Fruit fly (Drosophila melanogaster) whole organism, embryonic: ENCODE data around the gene CG34180.

Source experiments
- Aef1 ChIP-seq: fragments of 200-800 bp; sonication (Bioruptor generic); IDR thresholded peaks from 3 replicates; pipeline ENCODE4 v1.3.6; 2022; ENCODE audit warnings: missing biosample characterization, missing genetic modification characterization
- B-H1 ChIP-seq: fragments of 200-800 bp; sonication (Bioruptor generic); IDR thresholded peaks from 3 replicates; pipeline ENCODE4 v1.3.6; 2022; ENCODE audit warnings: missing biosample characterization, missing genetic modification characterization
- CG10147 ChIP-seq: fragments of 200-800 bp; sonication (Bioruptor generic); optimal IDR thresholded peaks from 2 replicates; lab custom pipeline; 2019; ENCODE audit warnings: missing biosample characterization, mild to moderate bottlenecking, missing genetic modification characterization, moderate library complexity
- CG11456 ChIP-seq: fragments of 200-800 bp; sonication (Bioruptor generic); IDR thresholded peaks from 3 replicates; pipeline ENCODE4 v1.3.6; 2022; ENCODE audit warnings: missing biosample characterization, missing genetic modification characterization
- CG12071 ChIP-seq: fragments of 200-800 bp; sonication (Bioruptor generic); optimal IDR thresholded peaks from 3 replicates; lab custom pipeline; 2018; ENCODE audit warnings: missing biosample characterization, mild to moderate bottlenecking, missing genetic modification characterization
- CG12391 ChIP-seq: fragments of 200-800 bp; sonication (Bioruptor generic); optimal IDR thresholded peaks from 3 replicates; lab custom pipeline; 2018; ENCODE audit warnings: missing biosample characterization, mild to moderate bottlenecking, missing genetic modification characterization, moderate library complexity
- CG12942 ChIP-seq: fragments of 200-800 bp; sonication (Bioruptor generic); optimal IDR thresholded peaks from 3 replicates; lab custom pipeline; 2016; ENCODE audit warnings: missing biosample characterization, missing genetic modification characterization
- CG17385 ChIP-seq: fragments of 200-800 bp; sonication (Bioruptor generic); optimal IDR thresholded peaks from 3 replicates; lab custom pipeline; 2018; ENCODE audit warnings: missing biosample characterization, mild to moderate bottlenecking, missing genetic modification characterization
- CG18476 ChIP-seq: fragments of 200-800 bp; sonication (Bioruptor generic); optimal IDR thresholded peaks from 2 replicates; lab custom pipeline; 2016; ENCODE audit warnings: missing biosample characterization, mild to moderate bottlenecking, missing genetic modification characterization
- CG2712 ChIP-seq: fragments of 200-800 bp; optimal IDR thresholded peaks from 3 replicates; lab custom pipeline; 2019; ENCODE audit warnings: missing biosample characterization, mild to moderate bottlenecking, missing genetic modification characterization, moderate library complexity
- CG2875 ChIP-seq: fragments of 200-800 bp; sonication (Bioruptor generic); optimal IDR thresholded peaks from 2 replicates; lab custom pipeline; 2017; ENCODE audit warnings: missing biosample characterization, mild to moderate bottlenecking, missing genetic modification characterization, missing genetic modification reagents
- CG31224 ChIP-seq: fragments of 200-800 bp; sonication (Bioruptor generic); IDR thresholded peaks from 2 replicates; pipeline ENCODE4 v1.3.6; 2022; ENCODE audit warnings: missing biosample characterization, missing genetic modification characterization
- CG32532 ChIP-seq: fragments of 200-800 bp; sonication (Bioruptor generic); IDR thresholded peaks from 2 replicates; pipeline ENCODE4 v1.3.6; 2022; ENCODE audit warnings: missing biosample characterization, missing genetic modification characterization
- CG3407 ChIP-seq: fragments of 200-800 bp; sonication (Bioruptor generic); optimal IDR thresholded peaks from 2 replicates; lab custom pipeline; 2018; ENCODE audit warnings: missing biosample characterization, mild to moderate bottlenecking, missing genetic modification characterization
- CG7556 ChIP-seq: fragments of 200-800 bp; sonication (Bioruptor generic); optimal IDR thresholded peaks from 2 replicates; lab custom pipeline; 2017; ENCODE audit warnings: missing biosample characterization, mild to moderate bottlenecking, missing genetic modification characterization
- CG8290 ChIP-seq, 3 experiments: fragments of 200-800 bp; sonication (Bioruptor generic); optimal IDR thresholded peaks; 2 replicates each; lab custom pipeline; 2016 to 2019; ENCODE audit warnings: missing biosample characterization in 3 of 3, missing genetic modification characterization in 3 of 3, mild to moderate bottlenecking in 2 of 3, moderate library complexity in 1 of 3
- CG9437 ChIP-seq: fragments of 200-800 bp; sonication (Bioruptor generic); optimal IDR thresholded peaks from 2 replicates; lab custom pipeline; 2018; ENCODE audit warnings: missing biosample characterization, mild to moderate bottlenecking, missing genetic modification characterization
- CG9797 ChIP-seq: fragments of 200-800 bp; sonication (Bioruptor generic); optimal IDR thresholded peaks from 3 replicates; lab custom pipeline; 2018; ENCODE audit warnings: missing biosample characterization, mild to moderate bottlenecking, missing genetic modification characterization
- Drgx ChIP-seq: fragments of 200-800 bp; sonication (Bioruptor generic); IDR thresholded peaks from 2 replicates; pipeline ENCODE4 v1.3.6; 2022; ENCODE audit warnings: missing biosample characterization, missing genetic modification characterization
- Elba2 ChIP-seq: fragments of 200-800 bp; sonication (Bioruptor generic); optimal IDR thresholded peaks from 3 replicates; lab custom pipeline; 2016; ENCODE audit warnings: missing biosample characterization, missing genetic modification characterization
- Fer2 ChIP-seq: fragments of 200-800 bp; sonication (Bioruptor generic); optimal IDR thresholded peaks from 2 replicates; lab custom pipeline; 2018; ENCODE audit warnings: missing biosample characterization, mild to moderate bottlenecking, missing genetic modification characterization, moderate library complexity
- Hr3 ChIP-seq: fragments of 200-800 bp; sonication (Bioruptor generic); optimal IDR thresholded peaks from 3 replicates; lab custom pipeline; 2016; ENCODE audit warnings: missing biosample characterization, missing genetic modification characterization
- Lhr ChIP-seq: fragments of 200-800 bp; sonication (Bioruptor generic); optimal IDR thresholded peaks from 3 replicates; lab custom pipeline; 2017; ENCODE audit warnings: mild to moderate bottlenecking, missing biosample characterization, missing genetic modification reagents, missing genetic modification characterization
- Lpt ChIP-seq: fragments of >200 bp; optimal IDR thresholded peaks from 2 replicates; lab custom pipeline; 2018; ENCODE audit warnings: missing biosample characterization, missing genetic modification characterization
- Oli ChIP-seq: fragments of 200-800 bp; sonication (Bioruptor generic); optimal IDR thresholded peaks from 2 replicates; lab custom pipeline; 2018; ENCODE audit warnings: missing biosample characterization, mild to moderate bottlenecking, missing genetic modification characterization, moderate library complexity
- Opbp ChIP-seq: fragments of 200-800 bp; sonication (Bioruptor generic); IDR thresholded peaks from 3 replicates; pipeline ENCODE4 v1.3.6; 2022; ENCODE audit warnings: missing biosample characterization, missing genetic modification characterization; ENCODE audit not compliant: partially characterized antibody
- PHDP ChIP-seq: fragments of 200-800 bp; sonication (Bioruptor generic); optimal IDR thresholded peaks from 3 replicates; lab custom pipeline; 2018; ENCODE audit warnings: missing biosample characterization, mild to moderate bottlenecking, missing genetic modification characterization, moderate library complexity
- TFAM ChIP-seq: fragments of 200-800 bp; sonication (Bioruptor generic); optimal IDR thresholded peaks from 2 replicates; lab custom pipeline; 2017; ENCODE audit warnings: missing biosample characterization, missing genetic modification characterization, inconsistent platforms
- abd-A ChIP-seq: fragments of 200-800 bp; sonication (Bioruptor generic); optimal IDR thresholded peaks from 3 replicates; lab custom pipeline; 2019; ENCODE audit warnings: missing biosample characterization, mild to moderate bottlenecking, missing genetic modification characterization, moderate library complexity
- ac ChIP-seq: fragments of 200-800 bp; sonication (Bioruptor generic); optimal IDR thresholded peaks from 3 replicates; lab custom pipeline; 2017; ENCODE audit warnings: missing biosample characterization, mild to moderate bottlenecking, missing genetic modification characterization
- ara ChIP-seq: fragments of 200-800 bp; sonication (Bioruptor generic); IDR thresholded peaks from 2 replicates; pipeline ENCODE4 v1.3.6; 2022; ENCODE audit warnings: missing biosample characterization, missing genetic modification characterization
- chn ChIP-seq: fragments of 200-800 bp; sonication (Bioruptor generic); optimal IDR thresholded peaks from 2 replicates; lab custom pipeline; 2016; ENCODE audit warnings: missing biosample characterization, missing genetic modification characterization
- cwo ChIP-seq: fragments of 200-800 bp; sonication (Bioruptor generic); optimal IDR thresholded peaks from 3 replicates; lab custom pipeline; 2017; ENCODE audit warnings: missing biosample characterization, missing genetic modification characterization, mild to moderate bottlenecking, moderate library complexity, missing genetic modification reagents
- gfzf ChIP-seq: fragments of 200-800 bp; sonication (Bioruptor generic); optimal IDR thresholded peaks from 2 replicates; lab custom pipeline; 2016; ENCODE audit warnings: missing biosample characterization, mild to moderate bottlenecking, missing genetic modification characterization, moderate library complexity
- jumu ChIP-seq: fragments of 200-800 bp; sonication (Bioruptor generic); optimal IDR thresholded peaks from 3 replicates; lab custom pipeline; 2016; ENCODE audit warnings: missing biosample characterization, missing genetic modification characterization
- lov ChIP-seq, 2 experiments: fragments of 200-800 bp in 1 of 2; fragments of >200 bp in 1 of 2; sonication (Bioruptor generic) in 1 of 2; IDR thresholded peaks in 1 of 2; optimal IDR thresholded peaks in 1 of 2; 2 replicates in 1 of 2; 3 replicates in 1 of 2; pipeline versions ENCODE4 v1.3.6 to Lab custom; 2017 to 2022; ENCODE audit warnings: missing biosample characterization in 1 of 2, missing genetic modification characterization in 1 of 2
- org-1 ChIP-seq: fragments of 200-800 bp; sonication (Bioruptor generic); optimal IDR thresholded peaks from 2 replicates; lab custom pipeline; 2017; ENCODE audit warnings: missing biosample characterization, missing genetic modification characterization
- p53 ChIP-seq: fragments of 200-800 bp; sonication (Bioruptor generic); optimal IDR thresholded peaks from 2 replicates; lab custom pipeline; 2016; ENCODE audit warnings: missing biosample characterization, missing genetic modification characterization
- pan ChIP-seq, 4 experiments: fragments of >200 bp in 3 of 4; fragments of 200-800 bp in 1 of 4; sonication (Bioruptor generic) in 1 of 4; optimal IDR thresholded peaks in 3 of 4; IDR thresholded peaks in 1 of 4; 2 replicates each; pipeline versions ENCODE4 v1.3.6 to Lab custom; 2017 to 2022; ENCODE audit warnings: missing biosample characterization in 2 of 4, missing genetic modification characterization in 2 of 4, mixed read lengths in 1 of 4
- scrt ChIP-seq: fragments of 200-800 bp; sonication (Bioruptor generic); optimal IDR thresholded peaks from 2 replicates; lab custom pipeline; 2018; ENCODE audit warnings: missing biosample characterization, mild to moderate bottlenecking, missing genetic modification characterization, moderate library complexity
- sens ChIP-seq: fragments of 200-800 bp; sonication (Bioruptor generic); peaks from one replicate; lab custom pipeline; 2016; ENCODE audit warnings: missing biosample characterization, missing genetic modification characterization
- seq ChIP-seq: fragments of 200-800 bp; sonication (Bioruptor generic); IDR thresholded peaks from 2 replicates; pipeline ENCODE4 v1.3.6; 2022; ENCODE audit warnings: missing biosample characterization, missing genetic modification characterization
- sna ChIP-seq: fragments of 200-800 bp; sonication (Bioruptor generic); IDR thresholded peaks from 2 replicates; pipeline ENCODE4 v1.3.6; 2022; ENCODE audit warnings: missing biosample characterization, missing genetic modification characterization; ENCODE audit not compliant: partially characterized antibody
- sob ChIP-seq: fragments of 200-800 bp; sonication (Bioruptor generic); IDR thresholded peaks from 2 replicates; pipeline ENCODE4 v1.3.6; 2022; ENCODE audit warnings: missing biosample characterization, missing genetic modification characterization
- stc ChIP-seq: fragments of 200-800 bp; sonication (Bioruptor generic); IDR thresholded peaks from 2 replicates; pipeline ENCODE4 v1.3.6; 2022; ENCODE audit warnings: missing biosample characterization, missing genetic modification characterization
- unpg ChIP-seq: fragments of 200-800 bp; sonication (Bioruptor generic); optimal IDR thresholded peaks from 3 replicates; lab custom pipeline; 2018; ENCODE audit warnings: missing biosample characterization, mild to moderate bottlenecking, missing genetic modification characterization, moderate library complexity
- zen2 ChIP-seq: fragments of 200-800 bp; sonication (Bioruptor generic); IDR thresholded peaks from 3 replicates; pipeline ENCODE4 v1.3.6; 2022; ENCODE audit warnings: missing biosample characterization, missing genetic modification characterization; ENCODE audit not compliant: partially characterized antibody

The CG34180 gene

dm6 chr2L:6045972-6046718, 14.2 kb upstream of the CG34180 start, which contains the start of gene Pfas (continued):
- TF ChIP-seq CG12942 (GFP tag; lab: Kevin White, UChicago) (peak; percentile 36), CG17385 (peak; percentile 26), abd-A (tag; lab: Kevin White, UChicago) (no peak), jumu (GFP tag; lab: Kevin White, UChicago) (peak; percentile 34), Opbp (GFP tag; lab: Robert Waterston, UW) (no peak), lov (optimal IDR thresholded peaks at IDR 0.05; lab: Kevin White, UChicago) (no peak), lov (GFP tag; IDR thresholded peaks at IDR 0.05; lab: Robert Waterston, UW) (no peak), CG10147 (GFP tag; lab: Kevin White, UChicago) (peak; percentile 30), PHDP (tag; lab: Kevin White, UChicago) (peak; percentile 66), TFAM (GFP tag; lab: Kevin White, UChicago) (no peak), CG2712 (peak; percentile 38), B-H1 (GFP tag; lab: Robert Waterston, UW) (no peak), Fer2 (tag; lab: Kevin White, UChicago) (no peak), CG7556 (GFP tag; lab: Kevin White, UChicago) (peak; percentile 42), ac (no peak), CG9437 (peak; percentile 8), Lhr (GFP tag; lab: Kevin White, UChicago) (no peak), stc (GFP tag; lab: Robert Waterston, UW) (no peak), pan (optimal IDR thresholded peaks at IDR 0.05; lab: Kevin White, UChicago) (no peak), pan (GFP tag; optimal IDR thresholded peaks at IDR 0.05 in 1 of 2, IDR thresholded peaks at IDR 0.05 in 1 of 2) (peak in 1 of 2 experiments; percentile 49), sens (GFP tag; lab: Kevin White, UChicago) (peak; percentile 87), org-1 (peak; percentile 25), seq (GFP tag; lab: Robert Waterston, UW) (no peak), CG8290 (GFP tag; optimal IDR thresholded peaks at IDR 0.05; lab: Kevin White, UChicago) (no peak), CG8290 (tag; optimal IDR thresholded peaks at IDR 0.05; lab: Kevin White, UChicago) (peak in 1 of 2 experiments; percentile 89), CG11456 (0 out of 3 replicates have a peak, but pooled peaks have one; percentile 34), CG12391 (tag; lab: Kevin White, UChicago) (peak; percentile 50), zen2 (no peak), CG31224 (GFP tag; lab: Robert Waterston, UW) (no peak), Elba2 (GFP tag; lab: Kevin White, UChicago) (no peak), sob (GFP tag; lab: Robert Waterston, UW) (peak; percentile 62; the same call in 1 of the 2 replicates), Drgx (0 out of 2 replicates have a peak, but pooled peaks have one; percentile 26), Lpt (GFP tag; lab: Kevin White, UChicago) (no peak), Oli (tag; lab: Kevin White, UChicago) (no peak), CG32532 (GFP tag; lab: Robert Waterston, UW) (peak; percentile 77), chn (peak; percentile 14), p53 (GFP tag; lab: Kevin White, UChicago) (no peak), unpg (peak; percentile 40), Aef1 (GFP tag; lab: Robert Waterston, UW) (no peak), CG3407 (GFP tag; lab: Kevin White, UChicago) (peak; percentile 6), CG12071 (GFP tag; lab: Kevin White, UChicago) (peak; percentile 31), ara (GFP tag; lab: Robert Waterston, UW) (no peak), sna (GFP tag; lab: Robert Waterston, UW) (no peak), scrt (GFP tag; lab: Kevin White, UChicago) (peak; percentile 47), CG9797 (no peak), cwo (peak; percentile 81), CG18476 (no peak), Hr3 (GFP tag; lab: Kevin White, UChicago) (peak; percentile 13), gfzf (no peak), CG2875 (GFP tag; lab: Kevin White, UChicago) (no peak)
